Fruit fly (Drosophila melanogaster) whole organism, embryonic: ENCODE data around the gene CG46465.

Source experiments
- CG12659 ChIP-seq: fragments of 200-800 bp; sonication (Bioruptor generic); optimal IDR thresholded peaks from 3 replicates; lab custom pipeline; 2017; ENCODE audit warnings: mild to moderate bottlenecking, missing biosample characterization, missing genetic modification reagents, missing genetic modification characterization
- CG13894 ChIP-seq: fragments of 200-800 bp; sonication (Bioruptor generic); optimal IDR thresholded peaks from 3 replicates; lab custom pipeline; 2018; ENCODE audit warnings: missing biosample characterization, mild to moderate bottlenecking, missing genetic modification characterization, moderate library complexity
- CG14441 ChIP-seq: fragments of 200-800 bp; sonication (Bioruptor generic); IDR thresholded peaks from 2 replicates; pipeline ENCODE4 v1.3.6; 2022; ENCODE audit warnings: missing biosample characterization, missing genetic modification characterization
- CG17829 ChIP-seq: fragments of 200-800 bp; optimal IDR thresholded peaks from 2 replicates; lab custom pipeline; 2019; ENCODE audit warnings: missing biosample characterization, mild to moderate bottlenecking, missing genetic modification characterization, moderate library complexity
- CG18619 ChIP-seq: fragments of 200-800 bp; sonication (Bioruptor generic); optimal IDR thresholded peaks from 3 replicates; lab custom pipeline; 2017; ENCODE audit warnings: missing biosample characterization, mild to moderate bottlenecking, missing genetic modification characterization
- CG2889 ChIP-seq: fragments of 200-800 bp; sonication (Bioruptor generic); IDR thresholded peaks from 3 replicates; pipeline ENCODE4 v1.3.6; 2022; ENCODE audit warnings: missing biosample characterization, missing genetic modification characterization
- CG8765 ChIP-seq: fragments of 200-800 bp; sonication (Bioruptor generic); IDR thresholded peaks from 2 replicates; pipeline ENCODE4 v1.3.6; 2022; ENCODE audit warnings: missing biosample characterization, missing genetic modification characterization
- Hsf ChIP-seq: fragments of 200-800 bp; sonication (Bioruptor generic); optimal IDR thresholded peaks from 3 replicates; lab custom pipeline; 2016; ENCODE audit warnings: missing biosample characterization, missing genetic modification characterization
- fd3F ChIP-seq: fragments of 200-800 bp; sonication (Bioruptor generic); optimal IDR thresholded peaks from 2 replicates; lab custom pipeline; 2018; ENCODE audit warnings: missing biosample characterization, mild to moderate bottlenecking, missing genetic modification characterization, moderate library complexity
- pho ChIP-seq: fragments of 200-800 bp; sonication (Bioruptor generic); optimal IDR thresholded peaks from 2 replicates; lab custom pipeline; 2016; ENCODE audit warnings: missing biosample characterization, missing genetic modification characterization
- unpg ChIP-seq: fragments of 200-800 bp; sonication (Bioruptor generic); optimal IDR thresholded peaks from 3 replicates; lab custom pipeline; 2018; ENCODE audit warnings: missing biosample characterization, mild to moderate bottlenecking, missing genetic modification characterization, moderate library complexity

dm6 chr2L:19026491-19027197 is 34.3 kb downstream of the CG46465 start:
- TF ChIP-seq unpg (GFP tag; lab: Kevin White, UChicago) (peak; percentile 44), fd3F (peak; percentile 50), CG14441 (0 out of 2 replicates have a peak, but pooled peaks have one; percentile 18), CG17829 (peak; percentile 21), CG12659 (peak; percentile 44), CG8765 (GFP tag; lab: Robert Waterston, UW) (no peak), CG13894 (tag; lab: Kevin White, UChicago) (peak; percentile 58), Hsf (peak; percentile 40), CG2889 (GFP tag; lab: Robert Waterston, UW) (no peak), pho (peak; percentile 34), CG18619 (GFP tag; lab: Kevin White, UChicago) (peak; percentile 60)
